Worm (Caenorhabditis elegans): ENCODE measurements around the gene pfd-5.
A peak's percentile ranks its signal among the peaks of the same experiment; 100 is the strongest.

pfd-5 gene

ce11 chrIII:7170090-7170489, 28.6 kb downstream of the pfd-5 start:
- no peak for TF ChIP-seq zip-8 (tag; optimal IDR thresholded peaks at IDR 0.05)
- TF ChIP-seq ceh-43 (GFP tag; optimal IDR thresholded peaks at IDR 0.05) = no peak
- no peak for TF ChIP-seq sptf-1 (tag; optimal IDR thresholded peaks at IDR 0.05)
- TF ChIP-seq bed-3 (GFP tag; optimal IDR thresholded peaks at IDR 0.05) = no peak
- no peak for TF ChIP-seq lin-13 (tag; optimal IDR thresholded peaks at IDR 0.05)
- TF ChIP-seq snpc-4 (tag; optimal IDR thresholded peaks at IDR 0.05) = no peak
- TF ChIP-seq elt-1 (tag; optimal IDR thresholded peaks at IDR 0.05; ENCODE audit: borderline replicate concordance, insufficient read depth) = no peak
- no peak for TF ChIP-seq nhr-12 (tag; optimal IDR thresholded peaks at IDR 0.05)
- TF ChIP-seq lin-32 (GFP tag; optimal IDR thresholded peaks at IDR 0.05) = no peak
- TF ChIP-seq unc-62 (GFP tag; optimal IDR thresholded peaks at IDR 0.05) = no peak
- TF ChIP-seq M03D4.4 (tag; optimal IDR thresholded peaks at IDR 0.05) = no peak

ce11 chrIII:7167568-7167937, 31.1 kb downstream of the pfd-5 start, which contains the start of gene acs-4:
Gene acs-4 (plus strand): TSS chrIII:7167838.
- no peak for TF ChIP-seq ceh-43 (GFP tag; optimal IDR thresholded peaks at IDR 0.05)

ce11 chrIII:7166664-7167567, 31.8 kb downstream of the pfd-5 start:
- TF ChIP-seq nhr-12 (tag; optimal IDR thresholded peaks at IDR 0.05) (no peak), mab-5 (tag; optimal IDR thresholded peaks at IDR 0.05) (no peak), blmp-1 (tag; optimal IDR thresholded peaks at IDR 0.05) (no peak), nhr-237 (tag; optimal IDR thresholded peaks at IDR 0.05) (peak; percentile 6), flh-1 (GFP tag; optimal IDR thresholded peaks at IDR 0.05) (no peak), unc-62 (GFP tag; optimal IDR thresholded peaks at IDR 0.05) (no peak), elt-3 (tag; optimal IDR thresholded peaks at IDR 0.05) (no peak), drap-1 (GFP tag; optimal IDR thresholded peaks at IDR 0.05) (peak; percentile 11), tbx-8 (GFP tag; optimal IDR thresholded peaks at IDR 0.05) (no peak), nhr-2 (tag; optimal IDR thresholded peaks at IDR 0.05) (no peak), elt-1 (tag; optimal IDR thresholded peaks at IDR 0.05; ENCODE audit: borderline replicate concordance, insufficient read depth) (no peak)

- peak; percentile 10 for TF ChIP-seq ces-1 (GFP tag; optimal IDR thresholded peaks at IDR 0.05)
- TF ChIP-seq flh-1 (GFP tag; optimal IDR thresholded peaks at IDR 0.05) = no peak
These were observed 32.9 kb downstream of the pfd-5 start for ce11 chrIII:7165816-7166229.

DNA sequence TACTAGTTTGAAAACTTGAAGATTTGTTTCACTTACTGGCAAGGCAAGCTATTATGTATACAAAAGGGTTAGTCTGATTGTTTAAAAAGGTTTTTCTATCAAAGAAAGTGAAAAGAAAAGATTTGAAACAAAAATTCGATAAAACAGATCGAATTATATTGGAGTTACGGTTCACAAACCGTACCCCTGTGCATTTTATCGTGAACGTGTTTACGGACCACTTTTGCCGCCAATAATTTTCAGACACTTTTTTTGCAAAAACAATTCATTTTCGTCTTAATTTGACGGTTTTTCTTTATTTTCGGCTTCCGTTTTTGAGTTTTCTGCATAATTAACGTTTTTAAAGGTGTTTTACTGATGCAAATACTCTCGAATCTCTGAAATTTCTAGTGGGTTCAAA, 33.4 kb downstream of the pfd-5 start:
- no peak for TF ChIP-seq M03D4.4 (tag; optimal IDR thresholded peaks at IDR 0.05)

DNA sequence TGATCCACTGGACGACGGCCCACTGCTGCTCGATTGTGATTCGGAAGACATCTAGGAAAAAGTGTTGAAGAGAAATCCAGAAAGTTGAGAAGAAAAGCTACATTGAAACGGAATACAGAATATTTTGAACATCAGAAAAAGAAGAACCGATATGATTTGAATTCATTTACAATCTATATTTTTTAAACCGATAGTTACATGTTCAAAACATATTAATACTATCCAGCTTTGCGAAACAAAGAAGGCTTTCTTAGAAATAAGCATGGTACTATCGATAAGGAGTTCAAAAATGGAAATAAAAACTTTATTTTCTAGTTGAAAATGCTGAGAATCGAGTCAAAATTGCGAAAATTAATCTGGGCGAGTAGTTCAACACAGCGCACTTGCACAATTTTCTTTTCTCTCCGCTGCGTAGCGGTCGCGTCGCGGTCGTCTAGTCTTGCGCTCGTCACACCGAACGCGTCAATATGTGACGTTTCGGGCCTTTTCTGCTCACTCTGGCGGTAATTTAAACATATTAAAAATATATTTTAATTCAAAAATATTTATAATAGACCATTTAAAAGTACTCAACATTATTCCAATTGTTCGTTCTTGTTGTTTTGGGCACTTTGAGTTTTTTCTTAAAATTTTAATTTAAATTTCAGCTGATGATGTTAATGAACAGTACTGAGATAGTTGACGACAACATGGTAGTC, 36.5 kb downstream of the pfd-5 start, which contains the start of the genes syf-2 and K04G7.1:
TSS of gene syf-2 (minus strand) at position 51 of the 698 bp plus-strand sequence.
TSS of gene K04G7.1 (plus strand) at position 648 of the 698 bp plus-strand sequence.
- peak; percentile 85 for TF ChIP-seq pha-4 (tag; optimal IDR thresholded peaks at IDR 0.05)
- TF ChIP-seq mls-2 (tag; optimal IDR thresholded peaks at IDR 0.05) = peak; percentile 9
- TF ChIP-seq lsy-2 (tag; optimal IDR thresholded peaks at IDR 0.05) = peak; percentile 89
- peak; percentile 87 for TF ChIP-seq ceh-39 (tag; optimal IDR thresholded peaks at IDR 0.05)
- TF ChIP-seq nhr-2 (tag; optimal IDR thresholded peaks at IDR 0.05) = peak; percentile 42
- peak; percentile 70 for TF ChIP-seq unc-62 (GFP tag; optimal IDR thresholded peaks at IDR 0.05)
- TF ChIP-seq mep-1 (tag; optimal IDR thresholded peaks at IDR 0.05) = peak; percentile 98
- no peak for TF ChIP-seq snpc-4 (tag; optimal IDR thresholded peaks at IDR 0.05)
- TF ChIP-seq elt-1 (tag; optimal IDR thresholded peaks at IDR 0.05; ENCODE audit: borderline replicate concordance, insufficient read depth) = no peak
- peak; percentile 42 for TF ChIP-seq drap-1 (GFP tag; optimal IDR thresholded peaks at IDR 0.05)
- TF ChIP-seq unc-120 (tag; optimal IDR thresholded peaks at IDR 0.05; ENCODE audit: poor library complexity, severe bottlenecking) = peak; percentile 53
- TF ChIP-seq nhr-237 (tag; optimal IDR thresholded peaks at IDR 0.05) = peak; percentile 88
- no peak for TF ChIP-seq nhr-12 (tag; optimal IDR thresholded peaks at IDR 0.05)
- peak; percentile 3 for TF ChIP-seq ceh-43 (GFP tag; optimal IDR thresholded peaks at IDR 0.05)
- peak; percentile 69 for TF ChIP-seq hlh-1 (tag; optimal IDR thresholded peaks at IDR 0.05)
- TF ChIP-seq cnd-1 (tag; optimal IDR thresholded peaks at IDR 0.05) = no peak
- no peak for TF ChIP-seq ztf-11 (tag; optimal IDR thresholded peaks at IDR 0.05)
- TF ChIP-seq ces-1 (GFP tag; optimal IDR thresholded peaks at IDR 0.05) = peak; percentile 80
- peak; percentile 78 for TF ChIP-seq sptf-1 (tag; optimal IDR thresholded peaks at IDR 0.05)
- TF ChIP-seq lin-13 (tag; optimal IDR thresholded peaks at IDR 0.05) = peak; percentile 96

Measured in whole organism, mixed stage, embryonic.